Worm (Caenorhabditis elegans): ENCODE measurements around the gene twk-14.

ce11 chrV:12343419-12343969 is 52.0 kb downstream of the twk-14 start, which contains the start of gene tomm-20:
- TF ChIP-seq ztf-11 (tag; optimal IDR thresholded peaks at IDR 0.05) (no peak), ama-1 (optimal IDR thresholded peaks at IDR 0.05) (peak; percentile 67), nhr-28 (tag; optimal IDR thresholded peaks at IDR 0.05) (peak; percentile 58), ceh-82 (tag; optimal IDR thresholded peaks at IDR 0.05) (peak; percentile 64)

Measured in whole organism, L3 larva.